Worm (Caenorhabditis elegans): ENCODE measurements around the gene fip-3.

fip-3 gene

ce11 chrIII:8590882-8591281, 1.6 kb upstream of the fip-3 start, which contains the start of gene fipr-16:
Gene fipr-16 (minus strand): TSS chrIII:8590982.
- no peak for TF ChIP-seq mep-1 (tag; optimal IDR thresholded peaks at IDR 0.05)
- no peak for TF ChIP-seq sem-2 (GFP tag; optimal IDR thresholded peaks at IDR 0.05)
- no peak for TF ChIP-seq bed-3 (GFP tag; optimal IDR thresholded peaks at IDR 0.05)
- TF ChIP-seq ceh-83 (GFP tag; optimal IDR thresholded peaks at IDR 0.05) = no peak
- TF ChIP-seq unc-62 (GFP tag; optimal IDR thresholded peaks at IDR 0.05) = no peak
- no peak for TF ChIP-seq drap-1 (GFP tag; optimal IDR thresholded peaks at IDR 0.05)
- TF ChIP-seq mls-2 (tag; optimal IDR thresholded peaks at IDR 0.05) = no peak
- TF ChIP-seq elt-1 (tag; optimal IDR thresholded peaks at IDR 0.05; ENCODE audit: borderline replicate concordance, insufficient read depth) = no peak
- no peak for TF ChIP-seq sptf-1 (tag; optimal IDR thresholded peaks at IDR 0.05)
- TF ChIP-seq lin-32 (GFP tag; optimal IDR thresholded peaks at IDR 0.05) = no peak
- no peak for TF ChIP-seq zip-8 (tag; optimal IDR thresholded peaks at IDR 0.05)
- TF ChIP-seq ceh-43 (GFP tag; optimal IDR thresholded peaks at IDR 0.05) = no peak
- no peak for TF ChIP-seq lsy-2 (tag; optimal IDR thresholded peaks at IDR 0.05)
- no peak for TF ChIP-seq ces-1 (GFP tag; optimal IDR thresholded peaks at IDR 0.05)
- TF ChIP-seq ham-2 (GFP tag; optimal IDR thresholded peaks at IDR 0.05) = no peak

- TF ChIP-seq unc-120 (tag; optimal IDR thresholded peaks at IDR 0.05; ENCODE audit: poor library complexity, severe bottlenecking) = no peak
- peak; percentile 92 for TF ChIP-seq ces-1 (GFP tag; optimal IDR thresholded peaks at IDR 0.05)
- no peak for TF ChIP-seq bed-3 (GFP tag; optimal IDR thresholded peaks at IDR 0.05)
Observed at ce11 chrIII:8588592-8589153, 615 bp downstream of the fip-3 start, which contains the start of gene glr-1. Gene glr-1 (minus strand): TSS chrIII:8588642.

ce11 chrIII:8580802-8581201, 8.5 kb downstream of the fip-3 start, which contains the start of gene doxa-1:
Gene doxa-1 (plus strand): TSS chrIII:8581102.
- no peak for TF ChIP-seq lin-13 (tag; optimal IDR thresholded peaks at IDR 0.05)
- no peak for TF ChIP-seq M03D4.4 (tag; optimal IDR thresholded peaks at IDR 0.05)
- TF ChIP-seq ztf-11 (tag; optimal IDR thresholded peaks at IDR 0.05) = no peak
- no peak for TF ChIP-seq nhr-237 (tag; optimal IDR thresholded peaks at IDR 0.05)
- no peak for TF ChIP-seq ces-1 (GFP tag; optimal IDR thresholded peaks at IDR 0.05)
- no peak for TF ChIP-seq mep-1 (tag; optimal IDR thresholded peaks at IDR 0.05)
- no peak for TF ChIP-seq elt-1 (tag; optimal IDR thresholded peaks at IDR 0.05; ENCODE audit: borderline replicate concordance, insufficient read depth)

ce11 chrIII:8579367-8579766, 9.9 kb downstream of the fip-3 start:
- TF ChIP-seq pha-4 (tag; optimal IDR thresholded peaks at IDR 0.05) (no peak), blmp-1 (tag; optimal IDR thresholded peaks at IDR 0.05) (peak; percentile 70)

- no peak for TF ChIP-seq tbx-8 (GFP tag; optimal IDR thresholded peaks at IDR 0.05)
- TF ChIP-seq unc-62 (GFP tag; optimal IDR thresholded peaks at IDR 0.05) = no peak
- no peak for TF ChIP-seq nhr-28 (tag; optimal IDR thresholded peaks at IDR 0.05)
- TF ChIP-seq mab-5 (tag; optimal IDR thresholded peaks at IDR 0.05) = no peak
- no peak for TF ChIP-seq lin-13 (tag; optimal IDR thresholded peaks at IDR 0.05)
- no peak for TF ChIP-seq nhr-76 (tag; optimal IDR thresholded peaks at IDR 0.05)
- TF ChIP-seq unc-39 (tag; optimal IDR thresholded peaks at IDR 0.05) = no peak
- TF ChIP-seq pha-4 (tag; optimal IDR thresholded peaks at IDR 0.05) = no peak
- no peak for TF ChIP-seq sem-2 (GFP tag; optimal IDR thresholded peaks at IDR 0.05)
- no peak for TF ChIP-seq sptf-1 (tag; optimal IDR thresholded peaks at IDR 0.05)
- no peak for TF ChIP-seq bed-3 (GFP tag; optimal IDR thresholded peaks at IDR 0.05)
- no peak for TF ChIP-seq hlh-1 (tag; optimal IDR thresholded peaks at IDR 0.05)
- no peak for TF ChIP-seq nhr-2 (tag; optimal IDR thresholded peaks at IDR 0.05)
- TF ChIP-seq mep-1 (tag; optimal IDR thresholded peaks at IDR 0.05) = no peak
- TF ChIP-seq ceh-39 (tag; optimal IDR thresholded peaks at IDR 0.05) = no peak
Observed at ce11 chrIII:8578381-8578780, 10.9 kb downstream of the fip-3 start.

ce11 chrIII:8577534-8577933, 11.8 kb downstream of the fip-3 start:
- TF ChIP-seq nhr-12 (tag; optimal IDR thresholded peaks at IDR 0.05) (no peak), nhr-76 (tag; optimal IDR thresholded peaks at IDR 0.05) (no peak), unc-62 (GFP tag; optimal IDR thresholded peaks at IDR 0.05) (no peak), snpc-4 (tag; optimal IDR thresholded peaks at IDR 0.05) (no peak)

All from whole organism, mixed stage, embryonic.